Fruit fly (Drosophila melanogaster) whole organism, prepupa: Measurements from ENCODE around the gene Adck5.
"Not testable (repeated sequence)": the region's sequence is repeated elsewhere in the genome, so short reads cannot be mapped to it uniquely, and the experiment has no call there.

Source experiments
- CG10631 ChIP-seq: fragments of 200-800 bp; sonication (Bioruptor generic); optimal IDR thresholded peaks from 2 replicates; lab custom pipeline; 2016; ENCODE audit warnings: missing biosample characterization, missing genetic modification characterization
- CG10669 ChIP-seq: fragments of 200-800 bp; sonication (Bioruptor generic); optimal IDR thresholded peaks from 3 replicates; lab custom pipeline; 2018; ENCODE audit warnings: missing biosample characterization, mild to moderate bottlenecking, missing genetic modification characterization, moderate library complexity
- CG11762 ChIP-seq: fragments of 200-800 bp; sonication (Bioruptor generic); optimal IDR thresholded peaks from 3 replicates; lab custom pipeline; 2016; ENCODE audit warnings: missing biosample characterization, missing genetic modification characterization; ENCODE audit not compliant: insufficient read depth
- CG11902 ChIP-seq: fragments of 200-800 bp; sonication (Bioruptor generic); optimal IDR thresholded peaks from 3 replicates; lab custom pipeline; 2016; ENCODE audit warnings: missing biosample characterization, missing genetic modification characterization
- CG15336 ChIP-seq: fragments of 200-800 bp; sonication (Bioruptor generic); IDR thresholded peaks from 2 replicates; pipeline ENCODE4 v1.3.6; 2022; ENCODE audit warnings: missing biosample characterization, missing genetic modification characterization
- CG1621 ChIP-seq: fragments of 200-800 bp; sonication (Bioruptor generic); optimal IDR thresholded peaks from 3 replicates; lab custom pipeline; 2018; ENCODE audit warnings: missing biosample characterization, mild to moderate bottlenecking, missing genetic modification characterization
- CG16779 ChIP-seq: fragments of 200-800 bp; sonication (Bioruptor generic); optimal IDR thresholded peaks from 3 replicates; lab custom pipeline; 2017; ENCODE audit warnings: missing biosample characterization, mild to moderate bottlenecking, missing genetic modification characterization
- CG32006 ChIP-seq: fragments of 200-800 bp; sonication (Bioruptor generic); optimal IDR thresholded peaks from 3 replicates; lab custom pipeline; 2017; ENCODE audit warnings: missing biosample characterization, mild to moderate bottlenecking, missing genetic modification characterization
- CG34406 ChIP-seq: fragments of 200-800 bp; sonication (Bioruptor generic); optimal IDR thresholded peaks from 3 replicates; lab custom pipeline; 2016; ENCODE audit warnings: missing biosample characterization, missing genetic modification characterization
- CG6163 ChIP-seq: fragments of 200-800 bp; sonication (Bioruptor generic); IDR thresholded peaks from 3 replicates; pipeline ENCODE4 v1.3.6; 2022; ENCODE audit warnings: missing biosample characterization, missing genetic modification characterization
- CG6276 ChIP-seq: fragments of 200-800 bp; sonication (Bioruptor generic); optimal IDR thresholded peaks from 2 replicates; lab custom pipeline; 2017; ENCODE audit warnings: missing biosample characterization, mild to moderate bottlenecking, missing genetic modification characterization
- CG6808 ChIP-seq: fragments of 200-800 bp; sonication (Bioruptor generic); optimal IDR thresholded peaks from 3 replicates; lab custom pipeline; 2017; ENCODE audit warnings: missing biosample characterization, missing genetic modification characterization, mild to moderate bottlenecking, moderate library complexity, missing genetic modification reagents
- CG6854 ChIP-seq: fragments of 200-800 bp; sonication (Bioruptor generic); optimal IDR thresholded peaks from 2 replicates; lab custom pipeline; 2017; ENCODE audit warnings: missing biosample characterization, mild to moderate bottlenecking, missing genetic modification characterization
- CG7368 ChIP-seq: fragments of 200-800 bp; sonication (Bioruptor generic); optimal IDR thresholded peaks from 3 replicates; lab custom pipeline; 2016; ENCODE audit warnings: missing biosample characterization, missing genetic modification characterization
- CG8632 ChIP-seq: fragments of 200-800 bp; sonication (Bioruptor generic); optimal IDR thresholded peaks from 3 replicates; lab custom pipeline; 2016; ENCODE audit warnings: missing biosample characterization, missing genetic modification characterization
- CG9139 ChIP-seq: fragments of 200-800 bp; sonication (Bioruptor generic); optimal IDR thresholded peaks from 3 replicates; lab custom pipeline; 2017; ENCODE audit warnings: missing biosample characterization, mild to moderate bottlenecking, missing genetic modification characterization
- Eip75B ChIP-seq: fragments of 200-800 bp; sonication (Bioruptor generic); optimal IDR thresholded peaks from 3 replicates; lab custom pipeline; 2016; ENCODE audit warnings: missing biosample characterization, missing genetic modification characterization
- Eip78C ChIP-seq: fragments of 200-800 bp; sonication (Bioruptor generic); peaks from one replicate; lab custom pipeline; 2016; ENCODE audit warnings: missing biosample characterization, missing genetic modification characterization
- Eip93F ChIP-seq: fragments of 200-800 bp; sonication (Bioruptor generic); optimal IDR thresholded peaks from 2 replicates; lab custom pipeline; 2016; ENCODE audit warnings: missing biosample characterization, mild to moderate bottlenecking, missing genetic modification characterization
- Ets21C ChIP-seq: fragments of 200-800 bp; sonication (Bioruptor generic); optimal IDR thresholded peaks from 3 replicates; lab custom pipeline; 2016; ENCODE audit warnings: missing biosample characterization, missing genetic modification characterization
- Gug ChIP-seq: fragments of 200-800 bp; sonication (Bioruptor generic); IDR thresholded peaks from 2 replicates; pipeline ENCODE4 v1.3.6; 2022; ENCODE audit warnings: missing biosample characterization, missing genetic modification characterization
- Hr38 ChIP-seq: sonication (Bioruptor generic); optimal IDR thresholded peaks from 2 replicates; lab custom pipeline; 2016; ENCODE audit warnings: missing biosample characterization, missing genetic modification characterization
- Hr39 ChIP-seq: fragments of 200-800 bp; sonication (Bioruptor generic); optimal IDR thresholded peaks from 2 replicates; lab custom pipeline; 2016; ENCODE audit warnings: missing biosample characterization, missing genetic modification characterization
- Lpt ChIP-seq: fragments of 200-800 bp; sonication (Bioruptor generic); optimal IDR thresholded peaks from 3 replicates; lab custom pipeline; 2016; ENCODE audit warnings: missing biosample characterization, missing genetic modification characterization
- Met ChIP-seq: fragments of 200-800 bp; sonication (Bioruptor generic); optimal IDR thresholded peaks from 3 replicates; lab custom pipeline; 2016; ENCODE audit warnings: missing biosample characterization, missing genetic modification characterization
- Smox ChIP-seq: fragments of 200-800 bp; sonication (Bioruptor generic); optimal IDR thresholded peaks from 3 replicates; lab custom pipeline; 2016; ENCODE audit warnings: missing biosample characterization, missing genetic modification characterization
- Sox102F ChIP-seq: fragments of 200-800 bp; sonication (Bioruptor generic); optimal IDR thresholded peaks from 2 replicates; lab custom pipeline; 2016; ENCODE audit warnings: missing biosample characterization, mild to moderate bottlenecking, missing genetic modification characterization
- Sox14 ChIP-seq: fragments of 200-800 bp; sonication (Bioruptor generic); optimal IDR thresholded peaks from 3 replicates; lab custom pipeline; 2016; ENCODE audit warnings: missing biosample characterization, missing genetic modification characterization
- achi ChIP-seq: fragments of 200-800 bp; sonication (Bioruptor generic); optimal IDR thresholded peaks from 3 replicates; lab custom pipeline; 2016; ENCODE audit warnings: missing biosample characterization, missing genetic modification characterization
- acj6 ChIP-seq: fragments of 200-800 bp; sonication (Bioruptor generic); optimal IDR thresholded peaks from 3 replicates; lab custom pipeline; 2016; ENCODE audit warnings: missing biosample characterization, missing genetic modification characterization
- cyc ChIP-seq: fragments of 200-800 bp; sonication (Bioruptor generic); optimal IDR thresholded peaks from 3 replicates; lab custom pipeline; 2016; ENCODE audit warnings: missing biosample characterization, missing genetic modification characterization
- dac ChIP-seq: fragments of 200-800 bp; sonication (Bioruptor generic); optimal IDR thresholded peaks from 2 replicates; lab custom pipeline; 2017; ENCODE audit warnings: missing biosample characterization, mild to moderate bottlenecking, missing genetic modification characterization
- eg ChIP-seq: fragments of 200-800 bp; sonication (Bioruptor generic); IDR thresholded peaks from 3 replicates; pipeline ENCODE4 v1.3.6; 2022; ENCODE audit warnings: missing biosample characterization, missing genetic modification characterization
- esn ChIP-seq: fragments of 200-800 bp; sonication (Bioruptor generic); optimal IDR thresholded peaks from 2 replicates; lab custom pipeline; 2016; ENCODE audit warnings: missing biosample characterization, mild to moderate bottlenecking, missing genetic modification characterization, moderate library complexity
- fd59A ChIP-seq: fragments of 200-800 bp; sonication (Bioruptor generic); optimal IDR thresholded peaks from 2 replicates; lab custom pipeline; 2017; ENCODE audit warnings: missing biosample characterization, mild to moderate bottlenecking, missing genetic modification characterization, missing genetic modification reagents
- fd85E ChIP-seq: fragments of 200-800 bp; sonication (Bioruptor generic); optimal IDR thresholded peaks from 3 replicates; lab custom pipeline; 2016; ENCODE audit warnings: missing biosample characterization, missing genetic modification characterization
- fkh ChIP-seq: fragments of 200-800 bp; sonication (Bioruptor generic); optimal IDR thresholded peaks from 3 replicates; lab custom pipeline; 2017; ENCODE audit warnings: missing biosample characterization, mild to moderate bottlenecking, missing genetic modification characterization, moderate library complexity
- lz ChIP-seq: fragments of 200-800 bp; sonication (Bioruptor generic); optimal IDR thresholded peaks from 3 replicates; lab custom pipeline; 2016; ENCODE audit warnings: missing biosample characterization, missing genetic modification characterization
- net ChIP-seq: fragments of 200-800 bp; sonication (Bioruptor generic); optimal IDR thresholded peaks from 3 replicates; lab custom pipeline; 2016; ENCODE audit warnings: missing biosample characterization, missing genetic modification characterization
- salr ChIP-seq, 2 experiments: fragments of 200-800 bp; sonication (Bioruptor generic); optimal IDR thresholded peaks; 3 replicates each; lab custom pipeline; 2016 to 2018; ENCODE audit warnings: missing biosample characterization in 2 of 2, missing genetic modification characterization in 2 of 2, mild to moderate bottlenecking in 1 of 2
- spab ChIP-seq: fragments of 200-800 bp; sonication (Bioruptor generic); optimal IDR thresholded peaks from 2 replicates; lab custom pipeline; 2017; ENCODE audit warnings: missing biosample characterization, mild to moderate bottlenecking, missing genetic modification characterization, missing genetic modification reagents
- ss ChIP-seq, 2 experiments: fragments of 200-800 bp; sonication (Bioruptor generic); optimal IDR thresholded peaks; 2 replicates in 1 of 2; 3 replicates in 1 of 2; lab custom pipeline; 2017 to 2018; ENCODE audit warnings: mild to moderate bottlenecking in 2 of 2, missing biosample characterization in 2 of 2, missing genetic modification characterization in 2 of 2, moderate library complexity in 1 of 2
- svp ChIP-seq: fragments of 200-800 bp; sonication (Bioruptor generic); peaks from one replicate; lab custom pipeline; 2016; ENCODE audit warnings: missing biosample characterization, missing genetic modification characterization
- topi ChIP-seq: fragments of 200-800 bp; sonication (Bioruptor generic); optimal IDR thresholded peaks from 3 replicates; lab custom pipeline; 2016; ENCODE audit warnings: missing biosample characterization, missing genetic modification characterization

Adck5 gene

DNA sequence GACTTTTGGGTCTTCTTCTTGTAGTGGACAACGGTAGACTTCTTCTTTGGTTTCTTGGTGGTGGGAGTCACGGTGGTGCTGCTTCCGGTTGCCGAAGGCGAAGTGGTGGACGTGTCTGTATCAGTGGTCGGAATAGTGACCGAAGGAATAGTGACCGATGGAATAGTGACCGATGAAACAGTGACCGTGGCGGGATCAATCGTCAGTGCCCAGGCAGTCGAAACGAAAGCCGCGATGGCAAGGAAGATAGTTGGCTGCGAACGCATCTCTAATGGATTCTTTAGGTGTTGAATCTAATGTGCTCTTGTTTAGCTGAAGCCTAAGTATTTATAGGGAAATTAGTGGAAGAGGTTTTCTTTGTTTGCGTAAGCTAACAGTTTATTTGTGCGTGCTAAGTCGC, 37.6 kb upstream of the Adck5 start, which contains the start of gene CG32074:
Gene CG32074 (minus strand): TSS at position 268 of the 400 bp plus-strand sequence.
- not testable (repeated sequence) for TF ChIP-seq acj6 (GFP tag; lab: Kevin White, UChicago); Lpt; cyc (GFP tag; lab: Kevin White, UChicago)
- TF ChIP-seq, all 60 proteins: peak for 0; not testable (repeated sequence) for 60

DNA sequence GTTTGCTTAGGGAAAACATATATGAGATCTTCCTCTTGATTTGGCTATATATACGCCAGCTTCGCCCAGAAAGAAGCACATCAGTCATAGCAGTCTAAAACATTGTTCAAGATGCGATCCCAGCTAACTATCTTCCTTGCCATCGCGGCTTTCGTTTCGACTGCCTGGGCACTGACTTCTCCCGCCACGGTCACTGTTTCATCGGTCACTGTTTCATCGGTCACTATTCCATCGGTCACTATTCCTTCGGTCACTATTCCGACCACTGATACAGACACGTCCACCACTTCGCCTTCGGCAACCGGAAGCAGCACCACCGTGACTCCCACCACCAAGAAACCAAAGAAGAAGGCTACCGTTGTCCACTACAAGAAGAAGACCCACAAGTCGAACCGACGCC, 34.7 kb upstream of the Adck5 start, which contains the start of gene CG14143:
Gene CG14143 (plus strand): TSS at position 102 of the 400 bp plus-strand sequence.
- TF ChIP-seq acj6 (GFP tag; lab: Kevin White, UChicago); CG34406; Ets21C (GFP tag; lab: Kevin White, UChicago): not testable (repeated sequence)

DNA sequence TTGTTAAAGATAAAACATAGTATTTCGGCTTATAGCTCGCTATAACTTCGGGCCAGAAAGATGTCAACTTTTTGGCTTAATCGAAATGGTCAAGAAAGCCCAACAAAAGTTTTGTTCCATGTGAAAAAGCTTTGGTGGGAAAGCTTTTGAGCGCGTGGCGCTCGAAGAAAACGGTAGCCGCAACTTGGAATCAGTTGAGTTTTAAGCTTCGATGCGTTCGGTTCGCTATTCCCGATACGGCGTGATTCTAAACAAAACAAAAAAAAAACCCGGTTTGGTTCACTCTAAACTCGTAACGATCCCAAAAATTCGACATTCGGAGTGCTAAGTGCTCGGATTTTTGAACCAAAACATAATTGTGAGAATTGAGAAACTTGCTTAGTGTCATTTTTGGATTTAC, 33.8 kb upstream of the Adck5 start, which contains the start of gene IRSp53:
Gene IRSp53 (plus strand): TSS at position 204 of the 400 bp plus-strand sequence.
- TF ChIP-seq Hr39 (GFP tag; lab: Kevin White, UChicago): no peak
- no peak for TF ChIP-seq net (GFP tag; lab: Kevin White, UChicago)
- TF ChIP-seq CG15336 (GFP tag; lab: Robert Waterston, UW): peak; percentile 27; the same call in 1 of the 2 replicates

DNA sequence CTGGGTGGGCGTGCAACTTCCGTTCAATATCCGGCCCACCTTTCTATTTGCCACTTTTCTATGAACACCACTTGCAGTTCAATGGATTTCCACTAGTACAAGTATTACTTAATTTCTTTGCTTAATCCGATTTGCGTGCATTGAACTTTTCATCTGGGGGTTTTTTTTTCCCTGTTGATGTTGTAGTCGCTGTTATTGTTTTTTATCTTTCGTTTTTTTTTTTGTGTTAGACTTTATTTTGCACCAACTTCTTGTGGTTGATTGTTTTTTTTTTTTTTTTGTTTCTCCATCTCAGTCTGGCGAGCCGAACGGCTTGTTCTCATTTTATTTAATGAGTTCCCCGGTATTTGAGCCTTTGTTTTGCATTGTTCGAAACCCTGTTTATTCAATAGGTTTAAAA, 33.3 kb upstream of the Adck5 start:
- TF ChIP-seq fkh (GFP tag; lab: Kevin White, UChicago) (no peak), eg (no peak), CG6808 (GFP tag; lab: Kevin White, UChicago) (peak; percentile 68), Hr38 (GFP tag; lab: Kevin White, UChicago) (no peak), lz (GFP tag; lab: Kevin White, UChicago) (no peak), CG9139 (peak; percentile 63), CG15336 (GFP tag; lab: Robert Waterston, UW) (0 out of 2 replicates have a peak, but pooled peaks have one; percentile 7), CG7368 (GFP tag; lab: Kevin White, UChicago) (no peak), Smox (GFP tag; lab: Kevin White, UChicago) (no peak), CG11902 (GFP tag; lab: Kevin White, UChicago) (no peak), CG6854 (GFP tag; lab: Kevin White, UChicago) (no peak), spab (GFP tag; lab: Kevin White, UChicago) (no peak), Met (no peak), CG6276 (GFP tag; lab: Kevin White, UChicago) (no peak), CG10669 (GFP tag; lab: Kevin White, UChicago) (no peak), CG32006 (no peak), dac (GFP tag; lab: Kevin White, UChicago) (no peak), net (GFP tag; lab: Kevin White, UChicago) (no peak), CG34406 (no peak), Sox102F (no peak), fd85E (GFP tag; lab: Kevin White, UChicago) (no peak), Gug (no peak), Hr39 (GFP tag; lab: Kevin White, UChicago) (no peak), CG11762 (GFP tag; lab: Kevin White, UChicago) (no peak), CG6163 (GFP tag; lab: Robert Waterston, UW) (no peak), CG16779 (no peak), Eip78C (GFP tag; lab: Kevin White, UChicago) (peak; percentile 70), Sox14 (no peak), fd59A (GFP tag; lab: Kevin White, UChicago) (no peak), salr (GFP tag; optimal IDR thresholded peaks at IDR 0.05; lab: Kevin White, UChicago) (no peak), Lpt (no peak), CG10631 (GFP tag; lab: Kevin White, UChicago) (no peak), Eip93F (GFP tag; lab: Kevin White, UChicago) (no peak), svp (GFP tag; lab: Kevin White, UChicago) (no peak), topi (GFP tag; lab: Kevin White, UChicago) (no peak), cyc (GFP tag; lab: Kevin White, UChicago) (no peak), CG1621 (no peak), esn (GFP tag; lab: Kevin White, UChicago) (no peak), Eip75B (GFP tag; lab: Kevin White, UChicago) (no peak), CG8632 (GFP tag; lab: Kevin White, UChicago) (peak; percentile 46), ss (GFP tag; optimal IDR thresholded peaks at IDR 0.05; lab: Kevin White, UChicago) (peak; percentile 66 to 74), achi (GFP tag; lab: Kevin White, UChicago) (no peak)
